Worm (Caenorhabditis elegans): ENCODE results near the gene srx-21.

Gene srx-21

DNA sequence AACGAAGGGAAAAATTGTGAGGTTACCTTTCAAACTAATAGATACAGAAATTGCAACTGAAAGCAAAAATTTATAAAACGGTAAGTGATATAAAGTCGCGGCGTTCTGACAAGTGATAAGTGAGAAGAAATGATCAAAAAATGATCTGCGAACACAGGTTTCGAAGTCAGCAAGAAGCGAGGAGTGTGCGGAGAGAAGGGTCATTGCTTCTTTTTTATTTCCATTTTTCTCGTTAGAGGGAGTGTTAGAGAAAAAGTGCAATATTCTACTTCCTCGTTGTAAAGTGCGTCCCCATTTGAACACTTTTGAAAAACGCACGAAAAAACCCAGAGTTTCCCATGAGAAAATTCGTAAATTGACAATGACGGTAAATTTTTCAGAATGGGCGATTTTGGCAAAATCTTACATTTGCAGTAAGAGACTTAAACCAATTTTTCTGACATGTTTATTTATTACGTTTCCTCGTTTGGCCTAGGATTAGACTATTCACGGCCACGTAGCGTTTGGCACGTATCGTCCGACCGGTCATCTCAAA lies at the start of gene srx-21, which contains the start of gene fbxa-72:
Gene srx-21, plus strand, starts transcription at position 485 of the 535 bp plus-strand sequence.
Gene fbxa-72, minus strand, starts transcription at position 204 of the 535 bp plus-strand sequence.
- TF ChIP-seq fos-1 (tag; optimal IDR thresholded peaks at IDR 0.05): peak; percentile 70
- peak; percentile 42 for TF ChIP-seq nhr-25 (tag; optimal IDR thresholded peaks at IDR 0.05)
- no peak for TF ChIP-seq gmeb-1 (tag; optimal IDR thresholded peaks at IDR 0.05)

DNA sequence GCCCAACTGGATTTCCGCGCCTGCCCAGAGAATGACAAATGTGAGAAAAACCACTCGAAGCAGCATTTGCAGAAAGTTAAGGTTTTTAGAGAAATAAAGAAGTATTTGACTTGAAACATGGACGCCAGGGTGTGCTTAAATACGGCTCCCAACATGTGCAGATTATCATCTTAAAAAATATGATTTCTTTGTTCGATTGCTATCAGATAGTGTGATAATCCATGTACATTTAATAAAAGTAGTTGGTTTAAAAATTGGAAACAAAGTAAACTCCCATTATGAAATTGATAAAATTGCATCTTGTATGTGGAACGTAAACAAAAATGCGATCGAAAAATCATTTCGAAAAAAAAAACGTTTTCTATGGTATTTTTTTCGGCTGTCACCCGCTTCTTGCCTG lies 49.2 kb upstream of the srx-21 start, which contains the start of gene F48G7.8:
Gene F48G7.8, minus strand, starts transcription at position 101 of the 400 bp plus-strand sequence.
- TF ChIP-seq egl-27 (tag; optimal IDR thresholded peaks at IDR 0.05) (no peak), nhr-10 (tag; optimal IDR thresholded peaks at IDR 0.05) (no peak), zag-1 (tag; optimal IDR thresholded peaks at IDR 0.05) (no peak), unc-62 (GFP tag; optimal IDR thresholded peaks at IDR 0.05) (no peak), gmeb-1 (tag; optimal IDR thresholded peaks at IDR 0.05) (no peak), snpc-4 (tag; optimal IDR thresholded peaks at IDR 0.05) (no peak)

DNA sequence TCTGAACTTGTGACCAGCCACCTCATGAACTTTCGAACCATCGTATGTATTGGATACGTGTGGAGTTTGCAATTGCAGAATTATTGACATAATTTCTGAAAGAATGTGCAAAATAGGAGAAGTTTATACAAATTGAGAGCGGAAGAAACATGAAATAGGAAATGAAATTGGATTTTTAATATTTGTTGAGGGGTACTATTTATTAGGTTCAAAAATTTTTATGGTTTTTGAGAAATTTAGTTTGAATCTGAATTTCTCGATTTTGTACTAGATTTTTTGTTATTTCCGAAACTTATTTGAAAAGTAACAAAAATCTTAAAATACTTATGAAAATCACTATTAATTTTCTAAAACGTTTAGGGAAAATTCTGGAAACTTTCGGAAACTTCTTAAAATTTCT lies 48.3 kb upstream of the srx-21 start, which contains the start of gene F48G7.9:
Gene F48G7.9, minus strand, starts transcription at position 101 of the 400 bp plus-strand sequence.
- no peak for TF ChIP-seq unc-39 (tag; optimal IDR thresholded peaks at IDR 0.05)
- TF ChIP-seq dmd-4 (tag; optimal IDR thresholded peaks at IDR 0.05): no peak
- no peak for TF ChIP-seq nhr-23 (tag; optimal IDR thresholded peaks at IDR 0.05)
- no peak for TF ChIP-seq gmeb-1 (tag; optimal IDR thresholded peaks at IDR 0.05)
- no peak for TF ChIP-seq skn-1 (tag; optimal IDR thresholded peaks at IDR 0.05)
- no peak for TF ChIP-seq nhr-12 (tag; optimal IDR thresholded peaks at IDR 0.05)
- no peak for TF ChIP-seq unc-55 (GFP tag; optimal IDR thresholded peaks at IDR 0.05)
- no peak for TF ChIP-seq mdl-1 (tag; optimal IDR thresholded peaks at IDR 0.05)
- no peak for TF ChIP-seq fos-1 (tag; optimal IDR thresholded peaks at IDR 0.05)
- no peak for TF ChIP-seq alr-1 (tag; optimal IDR thresholded peaks at IDR 0.05)
- no peak for TF ChIP-seq R02D3.7 (tag; optimal IDR thresholded peaks at IDR 0.05)
- no peak for TF ChIP-seq ZK546.5 (tag; optimal IDR thresholded peaks at IDR 0.05)
- no peak for TF ChIP-seq ztf-4 (tag; optimal IDR thresholded peaks at IDR 0.05)
- no peak for TF ChIP-seq ztf-1 (GFP tag; conservative IDR thresholded peaks at IDR 0.05)
- no peak for TF ChIP-seq nhr-10 (tag; optimal IDR thresholded peaks at IDR 0.05)

DNA sequence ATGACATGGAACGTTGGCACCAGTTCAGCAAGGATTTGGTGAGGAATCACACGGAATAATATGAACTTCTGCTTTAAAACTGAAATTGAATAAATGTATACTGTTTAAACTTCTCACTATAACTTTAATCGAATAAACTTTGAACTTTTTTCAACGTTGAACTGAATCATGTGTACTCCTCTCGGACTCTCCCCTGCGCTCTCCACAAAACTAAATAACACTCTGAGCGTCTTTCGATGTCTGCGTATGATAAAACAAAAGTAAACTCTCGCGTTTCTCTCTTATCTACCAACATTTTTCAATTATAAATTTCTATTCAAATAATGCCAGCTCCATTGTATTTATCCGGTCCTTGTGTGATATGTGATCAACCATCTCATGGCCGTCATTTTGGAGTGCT lies 45.0 kb upstream of the srx-21 start:
- peak; percentile 24 for TF ChIP-seq sma-9 (GFP tag; optimal IDR thresholded peaks at IDR 0.05)
- no peak for TF ChIP-seq sma-9 (tag; optimal IDR thresholded peaks at IDR 0.05)
- no peak for TF ChIP-seq blmp-1 (tag; optimal IDR thresholded peaks at IDR 0.05; ENCODE audit: insufficient read depth)
- TF ChIP-seq nhr-129 (tag; optimal IDR thresholded peaks at IDR 0.05): peak; percentile 15
- TF ChIP-seq nhr-23 (tag; optimal IDR thresholded peaks at IDR 0.05): no peak
- TF ChIP-seq unc-55 (GFP tag; optimal IDR thresholded peaks at IDR 0.05): peak; percentile 48
- TF ChIP-seq C34F6.9 (tag; optimal IDR thresholded peaks at IDR 0.05): peak; percentile 13

DNA sequence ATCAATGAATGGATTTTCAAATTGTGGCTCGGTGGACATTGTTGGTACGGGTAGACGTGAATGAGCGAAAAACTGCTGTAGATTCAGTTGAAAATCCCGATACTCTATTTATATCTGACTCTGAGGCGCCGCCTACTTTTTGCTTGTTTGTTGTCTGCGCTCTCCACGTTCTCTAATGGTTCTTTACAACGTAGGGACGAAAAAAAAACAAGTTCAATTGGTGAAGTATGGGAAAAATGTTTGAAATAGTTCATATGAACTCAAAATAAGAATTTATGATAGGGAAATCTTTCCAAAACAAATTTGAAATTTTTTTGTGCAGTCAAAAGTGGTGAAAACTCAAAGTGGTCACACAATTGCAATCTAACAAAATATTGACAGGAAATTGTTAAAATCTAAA lies 42.0 kb upstream of the srx-21 start, which contains the start of gene F48G7.10:
Gene F48G7.10, minus strand, starts transcription at position 101 of the 400 bp plus-strand sequence.
- TF ChIP-seq zag-1 (tag; optimal IDR thresholded peaks at IDR 0.05) (no peak), blmp-1 (tag; optimal IDR thresholded peaks at IDR 0.05; ENCODE audit: insufficient read depth) (no peak), sma-3 (GFP tag; optimal IDR thresholded peaks at IDR 0.05) (no peak), unc-39 (tag; optimal IDR thresholded peaks at IDR 0.05) (no peak), lin-39 (tag; optimal IDR thresholded peaks at IDR 0.05) (no peak), mbf-1 (tag; optimal IDR thresholded peaks at IDR 0.05) (no peak), sma-9 (GFP tag; optimal IDR thresholded peaks at IDR 0.05) (no peak), sma-9 (tag; optimal IDR thresholded peaks at IDR 0.05) (no peak), ztf-4 (tag; optimal IDR thresholded peaks at IDR 0.05) (no peak), nhr-11 (tag; optimal IDR thresholded peaks at IDR 0.05) (no peak), egl-27 (tag; optimal IDR thresholded peaks at IDR 0.05) (no peak), unc-55 (GFP tag; optimal IDR thresholded peaks at IDR 0.05) (no peak), nhr-6 (tag; optimal IDR thresholded peaks at IDR 0.05) (no peak), elt-3 (tag; optimal IDR thresholded peaks at IDR 0.05) (no peak), crh-2 (tag; optimal IDR thresholded peaks at IDR 0.05) (no peak), lin-13 (GFP tag; optimal IDR thresholded peaks at IDR 0.05) (no peak), gmeb-1 (tag; optimal IDR thresholded peaks at IDR 0.05) (no peak), nhr-77 (tag; optimal IDR thresholded peaks at IDR 0.05) (no peak), dmd-4 (tag; optimal IDR thresholded peaks at IDR 0.05) (no peak), C34F6.9 (tag; optimal IDR thresholded peaks at IDR 0.05) (no peak), alr-1 (tag; optimal IDR thresholded peaks at IDR 0.05) (no peak)

Measured in whole organism, L2 larva.